Worm (Caenorhabditis elegans) whole organism, early embryonic: ENCODE data around the gene sto-3.

ENCODE experiments used
- B0310.2 ChIP-seq: sonication (generic microtip); optimal IDR thresholded peaks from 2 replicates; lab custom pipeline; 2016; ENCODE audit warnings: mild to moderate bottlenecking, missing genetic modification characterization, missing compliant biosample characterization
- ama-1 ChIP-seq: fragments of 150-350 bp; optimal IDR thresholded peaks from 2 replicates; lab custom pipeline; 2014
- ceh-13 ChIP-seq: fragments of 200-800 bp; sonication (Bioruptor generic); optimal IDR thresholded peaks from 2 replicates; lab custom pipeline; 2018; ENCODE audit warnings: mild to moderate bottlenecking, missing genetic modification characterization, missing compliant biosample characterization
- ceh-36 ChIP-seq: sonication (generic microtip); optimal IDR thresholded peaks from 2 replicates; lab custom pipeline; 2016; ENCODE audit warnings: missing genetic modification characterization, inconsistent platforms, missing compliant biosample characterization
- ets-7 ChIP-seq: sonication (generic microtip); optimal IDR thresholded peaks from 2 replicates; lab custom pipeline; 2016; ENCODE audit warnings: missing genotype, missing genetic modification characterization, missing compliant biosample characterization
- flt-1 ChIP-seq: fragments of 200-800 bp; sonication (Bioruptor generic); IDR thresholded peaks from 2 replicates; pipeline ENCODE4 v1.3.6; 2022; ENCODE audit warnings: missing genetic modification characterization, missing compliant biosample characterization
- hmg-4 ChIP-seq: fragments of 200-800 bp; sonication (Bioruptor generic); optimal IDR thresholded peaks from 2 replicates; lab custom pipeline; 2018; ENCODE audit warnings: mild to moderate bottlenecking, missing genetic modification characterization, missing compliant biosample characterization
- hnd-1 ChIP-seq: sonication (generic microtip); optimal IDR thresholded peaks from 2 replicates; lab custom pipeline; 2016; ENCODE audit warnings: missing genetic modification characterization, missing compliant biosample characterization
- pes-1 ChIP-seq: fragments of 200-800 bp; sonication (Bioruptor generic); IDR thresholded peaks from 2 replicates; pipeline ENCODE4 v1.3.6; 2022; ENCODE audit warnings: missing genetic modification reagents, missing genetic modification characterization, missing compliant biosample characterization
- scrt-1 ChIP-seq: fragments of 200-800 bp; sonication (Bioruptor generic); IDR thresholded peaks from 2 replicates; pipeline ENCODE4 v1.3.6; 2022; ENCODE audit warnings: missing genetic modification characterization, missing compliant biosample characterization
- sea-1 ChIP-seq: fragments of 200-800 bp; sonication (Bioruptor generic); conservative IDR thresholded peaks from 2 replicates; pipeline ENCODE4 v1.3.6; 2022; ENCODE audit warnings: missing genetic modification characterization, missing compliant biosample characterization
- tbx-11 ChIP-seq: fragments of 200-800 bp; sonication (Bioruptor generic); IDR thresholded peaks from 2 replicates; pipeline ENCODE4 v1.3.6; 2022; ENCODE audit warnings: missing genetic modification characterization, missing compliant biosample characterization
- tbx-37 ChIP-seq: fragments of 200-800 bp; sonication (Bioruptor generic); conservative IDR thresholded peaks from 2 replicates; pipeline ENCODE4 v1.3.6; 2022; ENCODE audit warnings: missing genetic modification reagents, missing genetic modification characterization, missing compliant biosample characterization
- tra-4 ChIP-seq: sonication (generic microtip); optimal IDR thresholded peaks from 2 replicates; lab custom pipeline; 2017; ENCODE audit warnings: missing genetic modification characterization, missing compliant biosample characterization

ce11 chrX:11624621-11625020, 2.7 kb upstream of the sto-3 start:
- TF ChIP-seq ceh-13 (no peak), tbx-11 (GFP tag; lab: Robert Waterston, UW) (no peak), ets-7 (tag; lab: Kevin White, UChicago) (no peak), tbx-37 (GFP tag; lab: Robert Waterston, UW) (no peak), sea-1 (GFP tag; lab: Robert Waterston, UW) (no peak), ama-1 (lab: Kevin White, UChicago) (no peak), flt-1 (GFP tag; lab: Robert Waterston, UW) (no peak), tra-4 (tag; lab: Kevin White, UChicago) (no peak), hmg-4 (GFP tag; lab: Kevin White, UChicago) (no peak), scrt-1 (GFP tag; lab: Robert Waterston, UW) (no peak), ceh-36 (tag; lab: Kevin White, UChicago) (no peak), hnd-1 (tag; lab: Kevin White, UChicago) (no peak), B0310.2 (tag; lab: Kevin White, UChicago) (no peak), pes-1 (GFP tag; lab: Robert Waterston, UW) (no peak)
